Worm (Caenorhabditis elegans): Measurements from ENCODE around the gene ZK1290.15.

DNA sequence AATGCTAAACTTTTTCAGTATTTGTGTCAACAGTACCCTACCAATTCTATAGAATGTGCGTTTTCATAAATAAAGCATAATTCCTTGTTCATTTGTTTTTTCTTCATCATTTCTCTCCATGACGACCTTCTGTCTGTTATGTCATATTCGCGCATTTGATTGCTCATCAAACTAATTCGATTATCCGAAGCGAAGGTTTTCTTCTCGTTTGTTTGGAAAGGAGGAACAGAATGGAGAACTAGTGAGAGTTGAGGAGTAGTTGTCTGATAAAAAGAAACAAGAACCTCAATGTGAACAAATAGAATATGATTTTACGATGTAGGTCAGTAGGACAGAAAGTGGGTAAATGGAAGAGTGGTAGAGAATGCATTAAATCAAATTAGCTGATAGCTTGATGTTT, 39.2 kb downstream of the ZK1290.15 start:
- TF ChIP-seq lsl-1 (GFP tag; optimal IDR thresholded peaks at IDR 0.05) (no peak), aptf-3 (GFP tag; IDR thresholded peaks at IDR 0.05) (no peak), madf-10 (tag; optimal IDR thresholded peaks at IDR 0.05) (no peak), ceh-91 (GFP tag; IDR thresholded peaks at IDR 0.05) (no peak), ceh-100 (GFP tag; IDR thresholded peaks at IDR 0.05) (no peak), lag-1 (GFP tag; IDR thresholded peaks at IDR 0.05) (no peak), lin-35 (GFP tag; optimal IDR thresholded peaks at IDR 0.05) (no peak), egrh-3 (GFP tag; IDR thresholded peaks at IDR 0.05) (no peak), mel-28 (tag; optimal IDR thresholded peaks at IDR 0.05; ENCODE audit: borderline replicate concordance) (no peak)

Data from whole organism, young adult.